Worm (Caenorhabditis elegans) whole organism, L4 larva: ENCODE measurements around the gene sel-1.

Experiments used
- F44E2.7 ChIP-seq: fragments of 200-800 bp; sonication (Bioruptor generic); IDR thresholded peaks from 2 replicates; pipeline ENCODE4 v2.1.2; 2022; ENCODE audit warnings: missing genetic modification characterization, missing compliant biosample characterization
- ZK546.5 ChIP-seq, 2 experiments: sonication (generic microtip); optimal IDR thresholded peaks; 2 replicates each; lab custom pipeline; 2017; ENCODE audit warnings: missing biosample characterization in 2 of 2, missing genetic modification characterization in 2 of 2
- ceh-32 ChIP-seq: sonication (generic microtip); optimal IDR thresholded peaks from 2 replicates; lab custom pipeline; 2016; ENCODE audit warnings: mild to moderate bottlenecking, missing genetic modification characterization, missing compliant biosample characterization; ENCODE audit not compliant: poor library complexity
- ceh-82 ChIP-seq: sonication (generic microtip); optimal IDR thresholded peaks from 2 replicates; lab custom pipeline; 2017; ENCODE audit warnings: missing biosample characterization, missing genetic modification characterization
- dve-1 ChIP-seq: sonication (generic microtip); optimal IDR thresholded peaks from 2 replicates; lab custom pipeline; 2017; ENCODE audit warnings: antibody characterized with exemption, mild to moderate bottlenecking, missing genetic modification characterization, missing compliant biosample characterization; ENCODE audit not compliant: insufficient read depth
- egl-27 ChIP-seq: sonication (generic microtip); optimal IDR thresholded peaks from 3 replicates; lab custom pipeline; 2017; ENCODE audit warnings: missing biosample characterization, missing genetic modification reagents, missing genetic modification characterization
- lsy-2 ChIP-seq, 2 experiments: fragments of 150-350 bp in 1 of 2; sonication (generic microtip) in 1 of 2; optimal IDR thresholded peaks; 2 replicates each; lab custom pipeline; 2014 to 2017; ENCODE audit warnings: missing biosample characterization in 2 of 2, missing genetic modification characterization in 2 of 2
- mxl-3 ChIP-seq: fragments of 200-800 bp; sonication (Bioruptor generic); optimal IDR thresholded peaks from 2 replicates; lab custom pipeline; 2018; ENCODE audit warnings: mild to moderate bottlenecking, missing genetic modification characterization, missing compliant biosample characterization
- nhr-42 ChIP-seq: fragments of 200-800 bp; sonication (Bioruptor generic); IDR thresholded peaks from 2 replicates; pipeline ENCODE4 v1.3.6; 2022; ENCODE audit warnings: missing genetic modification characterization, missing compliant biosample characterization
- nhr-77 ChIP-seq: fragments of 150-350 bp; optimal IDR thresholded peaks from 2 replicates; lab custom pipeline; 2014; ENCODE audit warnings: missing biosample characterization, missing genetic modification characterization
- zag-1 ChIP-seq: fragments of 150-350 bp; optimal IDR thresholded peaks from 2 replicates; lab custom pipeline; 2014; ENCODE audit warnings: missing biosample characterization, missing genetic modification characterization

- no peak for TF ChIP-seq mxl-3
- TF ChIP-seq F44E2.7 (GFP tag; lab: Robert Waterston, UW), result no peak
- TF ChIP-seq ceh-32 (tag; lab: Kevin White, UChicago), result no peak
- TF ChIP-seq zag-1 (tag; lab: Kevin White, UChicago), result no peak
- TF ChIP-seq ZK546.5 (tag; optimal IDR thresholded peaks at IDR 0.05; lab: Kevin White, UChicago), result no peak
- no peak for TF ChIP-seq lsy-2 (tag; optimal IDR thresholded peaks at IDR 0.05; lab: Kevin White, UChicago)
- TF ChIP-seq ceh-82 (tag; lab: Kevin White, UChicago), result no peak
- no peak for TF ChIP-seq nhr-42
- no peak for TF ChIP-seq dve-1
- TF ChIP-seq nhr-77, result no peak
- TF ChIP-seq egl-27 (tag; lab: Kevin White, UChicago), result no peak
Observed at ce11 chrV:12567312-12567711, 6.8 kb downstream of the sel-1 start.
